Worm (Caenorhabditis elegans): ENCODE results near the gene W08G11.3.

DNA sequence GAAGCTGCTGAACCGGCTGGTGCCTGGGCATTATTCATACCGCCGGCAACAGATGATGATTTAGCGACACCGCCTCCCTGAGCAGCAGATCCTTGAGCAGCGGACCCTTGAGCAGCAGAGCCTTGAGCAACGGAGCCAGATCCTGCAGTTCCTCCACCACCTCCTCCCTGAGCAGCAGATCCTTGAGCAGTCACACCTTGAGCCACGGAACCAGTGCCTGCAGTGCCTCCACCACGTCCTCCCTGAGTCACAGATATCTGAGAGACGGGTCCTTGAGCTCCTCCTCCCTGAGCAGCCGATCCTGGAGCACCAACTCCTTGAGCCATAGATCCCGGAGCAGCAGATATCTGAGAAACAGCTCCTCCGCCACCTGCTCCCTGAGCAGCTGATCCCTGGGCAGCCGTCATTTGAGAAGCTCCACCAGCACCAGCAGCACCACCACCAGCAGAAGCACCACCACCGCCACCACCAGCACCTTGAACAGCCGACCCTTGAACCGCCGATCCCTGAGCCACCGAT lies 9.0 kb downstream of the W08G11.3 start:
- TF ChIP-seq med-1 (GFP tag; optimal IDR thresholded peaks at IDR 0.05; ENCODE audit: insufficient read depth) = no peak
- no peak for TF ChIP-seq cog-1 (tag; optimal IDR thresholded peaks at IDR 0.05)
- TF ChIP-seq flt-1 (GFP tag; IDR thresholded peaks at IDR 0.05) = no peak
- TF ChIP-seq tab-1 (GFP tag; IDR thresholded peaks at IDR 0.05) = no peak
- no peak for TF ChIP-seq ref-1 (GFP tag; conservative IDR thresholded peaks at IDR 0.05)
- TF ChIP-seq ztf-29 (GFP tag; IDR thresholded peaks at IDR 0.05) = no peak
- TF ChIP-seq ztf-23 (GFP tag; IDR thresholded peaks at IDR 0.05) = no peak
- no peak for TF ChIP-seq klf-2 (GFP tag; conservative IDR thresholded peaks at IDR 0.05)
